Worm (Caenorhabditis elegans): ENCODE measurements around the gene pxl-1.
A peak's percentile ranks its signal among the peaks of the same experiment; 100 is the strongest.

The pxl-1 gene

ce11 chrIII:5938790-5939452, 43.1 kb upstream of the pxl-1 start:
- peak; percentile 19 for TF ChIP-seq skn-1 (tag; optimal IDR thresholded peaks at IDR 0.05)
- TF ChIP-seq lin-35 (GFP tag; optimal IDR thresholded peaks at IDR 0.05) = no peak
- peak; percentile 67 for TF ChIP-seq nhr-85 (tag)
- TF ChIP-seq C34B4.2 (tag; optimal IDR thresholded peaks at IDR 0.05) = no peak

ce11 chrIII:5938013-5938412, 42.2 kb upstream of the pxl-1 start:
- peak in 1 of 2 experiments; percentile 61 for TF ChIP-seq lin-35 (GFP tag; optimal IDR thresholded peaks at IDR 0.05)
- TF ChIP-seq nhr-11 (tag; optimal IDR thresholded peaks at IDR 0.05) = no peak
- no peak for TF ChIP-seq hpl-2 (GFP tag; optimal IDR thresholded peaks at IDR 0.05)
- TF ChIP-seq nhr-85 (tag) = peak; percentile 95
- TF ChIP-seq snpc-4 (tag; optimal IDR thresholded peaks at IDR 0.05) = no peak
- TF ChIP-seq unc-98 (GFP tag; IDR thresholded peaks at IDR 0.05) = no peak
- no peak for TF ChIP-seq pqm-1 (tag; optimal IDR thresholded peaks at IDR 0.05)
- TF ChIP-seq ztf-4 (tag; optimal IDR thresholded peaks at IDR 0.05) = peak; percentile 62
- TF ChIP-seq dsc-1 (tag; optimal IDR thresholded peaks at IDR 0.05) = peak; percentile 42
- TF ChIP-seq C34B4.2 (tag; optimal IDR thresholded peaks at IDR 0.05) = no peak
- TF ChIP-seq unc-86 (tag; optimal IDR thresholded peaks at IDR 0.05) = no peak
- TF ChIP-seq rnt-1 (tag; optimal IDR thresholded peaks at IDR 0.05) = peak; percentile 32
- no peak for TF ChIP-seq ets-5 (GFP tag; IDR thresholded peaks at IDR 0.05)
- TF ChIP-seq ceh-90 (tag; optimal IDR thresholded peaks at IDR 0.05) = no peak
- TF ChIP-seq nhr-28 (tag; optimal IDR thresholded peaks at IDR 0.05) = no peak
- peak; percentile 28 to 63 for TF ChIP-seq lsy-2 (tag; optimal IDR thresholded peaks at IDR 0.05)
- no peak for TF ChIP-seq ztf-11 (tag; optimal IDR thresholded peaks at IDR 0.05)
- no peak for TF ChIP-seq F16B12.6 (tag; optimal IDR thresholded peaks at IDR 0.05)
- no peak for TF ChIP-seq unc-62 (GFP tag; optimal IDR thresholded peaks at IDR 0.05)
- TF ChIP-seq ceh-88 (GFP tag; IDR thresholded peaks at IDR 0.05) = no peak
- TF ChIP-seq zag-1 (tag; optimal IDR thresholded peaks at IDR 0.05) = no peak
- TF ChIP-seq C16A3.4 (tag; optimal IDR thresholded peaks at IDR 0.05) = peak; percentile 45
- TF ChIP-seq vab-15 (tag; optimal IDR thresholded peaks at IDR 0.05) = peak; percentile 17
- TF ChIP-seq ama-1 (optimal IDR thresholded peaks at IDR 0.05) = peak; percentile 40
- peak; percentile 45 for TF ChIP-seq lin-13 (GFP tag; optimal IDR thresholded peaks at IDR 0.05)
- no peak for TF ChIP-seq tlp-1 (tag; optimal IDR thresholded peaks at IDR 0.05)
- no peak for TF ChIP-seq skn-1 (tag; optimal IDR thresholded peaks at IDR 0.05)
- peak; percentile 52 for TF ChIP-seq nhr-19 (GFP tag; conservative IDR thresholded peaks at IDR 0.05)
- TF ChIP-seq lin-15B (tag; optimal IDR thresholded peaks at IDR 0.05) = no peak
- TF ChIP-seq unc-130 (tag; optimal IDR thresholded peaks at IDR 0.05) = peak; percentile 76
- no peak for TF ChIP-seq sptf-1 (tag; optimal IDR thresholded peaks at IDR 0.05)
- no peak for TF ChIP-seq ceh-82 (tag; optimal IDR thresholded peaks at IDR 0.05)
- 0 out of 2 replicates have a peak, but pooled peaks have one; percentile 18 for TF ChIP-seq mab-9 (GFP tag; IDR thresholded peaks at IDR 0.05)
- peak; percentile 91 for TF ChIP-seq lin-14 (GFP tag; optimal IDR thresholded peaks at IDR 0.05)
- TF ChIP-seq C04F5.9 (tag; optimal IDR thresholded peaks at IDR 0.05) = no peak
- no peak for TF ChIP-seq aly-2 (tag; optimal IDR thresholded peaks at IDR 0.05)
- TF ChIP-seq lin-39 (tag; optimal IDR thresholded peaks at IDR 0.05) = no peak
- no peak for TF ChIP-seq fkh-4 (tag; optimal IDR thresholded peaks at IDR 0.05; ENCODE audit: borderline replicate concordance)
- TF ChIP-seq mef-2 (tag; optimal IDR thresholded peaks at IDR 0.05) = no peak
- peak; percentile 78 for TF ChIP-seq mep-1 (tag; optimal IDR thresholded peaks at IDR 0.05)
- TF ChIP-seq egl-27 (tag; optimal IDR thresholded peaks at IDR 0.05) = no peak
- TF ChIP-seq nhr-90 (tag; optimal IDR thresholded peaks at IDR 0.05; ENCODE audit: poor library complexity) = peak; percentile 63
- TF ChIP-seq alr-1 (tag; optimal IDR thresholded peaks at IDR 0.05; ENCODE audit: borderline replicate concordance) = no peak
- TF ChIP-seq nhr-20 (tag; optimal IDR thresholded peaks at IDR 0.05) = peak; percentile 78
- TF ChIP-seq fos-1 (tag; optimal IDR thresholded peaks at IDR 0.05) = no peak
- peak; percentile 46 for TF ChIP-seq elt-2 (tag; optimal IDR thresholded peaks at IDR 0.05)
- TF ChIP-seq irx-1 (tag; optimal IDR thresholded peaks at IDR 0.05) = peak; percentile 22
- peak; percentile 99 for TF ChIP-seq blmp-1 (tag; optimal IDR thresholded peaks at IDR 0.05)
- no peak for TF ChIP-seq Y116A8C.19 (tag; optimal IDR thresholded peaks at IDR 0.05; ENCODE audit: borderline replicate concordance)
- peak; percentile 80 for TF ChIP-seq grh-1 (GFP tag; IDR thresholded peaks at IDR 0.05)

Measured in whole organism, L1 larva.